Worm (Caenorhabditis elegans): ENCODE measurements around the gene nhr-59.
"Not testable (repeated sequence)": the region's sequence is repeated elsewhere in the genome, so short reads cannot be mapped to it uniquely, and the experiment has no call there.

DNA sequence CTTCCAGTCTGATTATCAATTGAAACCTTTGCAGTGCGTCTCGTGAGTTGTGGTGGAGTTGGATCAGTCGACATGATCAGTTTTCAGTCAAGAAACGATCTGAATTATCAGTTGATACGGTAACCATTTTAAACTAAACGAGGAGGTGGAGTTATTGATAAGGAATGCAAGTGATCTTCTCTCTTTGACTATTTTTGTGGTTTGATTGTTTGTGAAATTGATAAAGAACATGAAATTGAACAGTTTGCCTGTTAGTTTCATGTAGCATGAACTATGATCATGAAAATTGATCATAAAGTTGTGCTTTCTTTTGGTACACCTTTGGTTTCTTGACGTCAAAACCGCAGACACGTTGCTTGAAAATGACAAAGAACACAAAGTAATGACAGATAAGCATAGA lies 44.4 kb upstream of the nhr-59 start, which contains the start of gene pud-1.2:
- TF ChIP-seq nhr-23 (tag; optimal IDR thresholded peaks at IDR 0.05); nhr-28 (tag; optimal IDR thresholded peaks at IDR 0.05); ceh-82 (tag; optimal IDR thresholded peaks at IDR 0.05); skn-1 (tag; optimal IDR thresholded peaks at IDR 0.05); hmg-11 (tag; optimal IDR thresholded peaks at IDR 0.05); ama-1 (optimal IDR thresholded peaks at IDR 0.05); pha-4 (tag; optimal IDR thresholded peaks at IDR 0.05); elt-3 (tag; optimal IDR thresholded peaks at IDR 0.05); nhr-237 (tag; optimal IDR thresholded peaks at IDR 0.05); unc-39 (tag; optimal IDR thresholded peaks at IDR 0.05); zag-1 (tag; optimal IDR thresholded peaks at IDR 0.05); ztf-4 (tag; optimal IDR thresholded peaks at IDR 0.05); ceh-16 (tag; optimal IDR thresholded peaks at IDR 0.05); nhr-77 (tag; optimal IDR thresholded peaks at IDR 0.05): not testable (repeated sequence)

Measured in whole organism, L3 larva.